Fruit fly (Drosophila melanogaster) whole organism, embryonic: ENCODE measurements around the gene RNF220.

Source experiments
- Aef1 ChIP-seq: fragments of 200-800 bp; sonication (Bioruptor generic); IDR thresholded peaks from 3 replicates; pipeline ENCODE4 v1.3.6; 2022; ENCODE audit warnings: missing biosample characterization, missing genetic modification characterization
- Bteb2 ChIP-seq: fragments of 200-800 bp; sonication (Bioruptor generic); optimal IDR thresholded peaks from 2 replicates; lab custom pipeline; 2016; ENCODE audit warnings: missing biosample characterization, missing genetic modification characterization
- CG10543 ChIP-seq: fragments of 200-800 bp; sonication (Bioruptor generic); optimal IDR thresholded peaks from 3 replicates; lab custom pipeline; 2017; ENCODE audit warnings: missing biosample characterization, mild to moderate bottlenecking, missing genetic modification characterization, moderate library complexity
- CG10565 ChIP-seq: fragments of 200-800 bp; sonication (Bioruptor generic); optimal IDR thresholded peaks from 3 replicates; lab custom pipeline; 2016; ENCODE audit warnings: missing biosample characterization, mild to moderate bottlenecking, missing genetic modification characterization
- CG13624 ChIP-seq: fragments of 200-800 bp; sonication (Bioruptor generic); optimal IDR thresholded peaks from 2 replicates; lab custom pipeline; 2016; ENCODE audit warnings: missing biosample characterization, missing genetic modification characterization
- CG14014 ChIP-seq: fragments of 200-800 bp; sonication (Bioruptor generic); IDR thresholded peaks from 2 replicates; pipeline ENCODE4 v1.3.6; 2022; ENCODE audit warnings: missing biosample characterization, missing genetic modification characterization
- CG14050 ChIP-seq: fragments of 200-800 bp; sonication (Bioruptor generic); IDR thresholded peaks from 3 replicates; pipeline ENCODE4 v1.3.6; 2022; ENCODE audit warnings: missing biosample characterization, missing genetic modification characterization
- CG14965 ChIP-seq: fragments of 200-800 bp; sonication (Bioruptor generic); optimal IDR thresholded peaks from 2 replicates; lab custom pipeline; 2016; ENCODE audit warnings: missing biosample characterization, missing genetic modification characterization, borderline replicate concordance
- CG16813 ChIP-seq: fragments of 200-800 bp; sonication (Bioruptor generic); IDR thresholded peaks from 3 replicates; pipeline ENCODE4 v1.3.6; 2022; ENCODE audit warnings: missing biosample characterization, missing genetic modification characterization; ENCODE audit not compliant: partially characterized antibody
- CG18764 ChIP-seq: fragments of 200-800 bp; sonication (Bioruptor generic); optimal IDR thresholded peaks from 3 replicates; lab custom pipeline; 2016; ENCODE audit warnings: missing biosample characterization, missing genetic modification characterization
- CG2120 ChIP-seq: fragments of 200-800 bp; sonication (Bioruptor generic); optimal IDR thresholded peaks from 3 replicates; lab custom pipeline; 2016; ENCODE audit warnings: missing biosample characterization, missing genetic modification characterization
- CG30020 ChIP-seq: fragments of 200-800 bp; optimal IDR thresholded peaks from 2 replicates; lab custom pipeline; 2019; ENCODE audit warnings: missing biosample characterization, mild to moderate bottlenecking, missing genetic modification characterization, moderate library complexity
- CG31224 ChIP-seq: fragments of 200-800 bp; sonication (Bioruptor generic); IDR thresholded peaks from 2 replicates; pipeline ENCODE4 v1.3.6; 2022; ENCODE audit warnings: missing biosample characterization, missing genetic modification characterization
- CG31365 ChIP-seq: fragments of 200-800 bp; sonication (Bioruptor generic); optimal IDR thresholded peaks from 2 replicates; lab custom pipeline; 2018; ENCODE audit warnings: missing biosample characterization, mild to moderate bottlenecking, missing genetic modification characterization
- CG33557 ChIP-seq: fragments of 200-800 bp; sonication (Bioruptor generic); optimal IDR thresholded peaks from 2 replicates; lab custom pipeline; 2019; ENCODE audit warnings: missing biosample characterization, mild to moderate bottlenecking, missing genetic modification characterization, moderate library complexity
- CG3407 ChIP-seq: fragments of 200-800 bp; sonication (Bioruptor generic); optimal IDR thresholded peaks from 2 replicates; lab custom pipeline; 2018; ENCODE audit warnings: missing biosample characterization, mild to moderate bottlenecking, missing genetic modification characterization
- CG4424 ChIP-seq: fragments of 200-800 bp; sonication (Bioruptor generic); optimal IDR thresholded peaks from 3 replicates; lab custom pipeline; 2016; ENCODE audit warnings: missing biosample characterization, missing genetic modification characterization
- CG8478 ChIP-seq: fragments of >200 bp; optimal IDR thresholded peaks from 2 replicates; lab custom pipeline; 2018
- CG9215 ChIP-seq: fragments of 200-800 bp; sonication (Bioruptor generic); IDR thresholded peaks from 2 replicates; pipeline ENCODE4 v1.3.6; 2022; ENCODE audit warnings: missing biosample characterization, missing genetic modification characterization
- D19A ChIP-seq: fragments of 200-800 bp; optimal IDR thresholded peaks from 3 replicates; lab custom pipeline; 2019; ENCODE audit warnings: missing biosample characterization, mild to moderate bottlenecking, missing genetic modification characterization, moderate library complexity
- Dbx ChIP-seq: fragments of 200-800 bp; sonication (Bioruptor generic); IDR thresholded peaks from 3 replicates; pipeline ENCODE4 v1.3.6; 2022; ENCODE audit warnings: missing biosample characterization, missing genetic modification characterization
- Doc2 ChIP-seq: fragments of 200-800 bp; sonication (Bioruptor generic); IDR thresholded peaks from 2 replicates; pipeline ENCODE4 v1.3.6; 2022; ENCODE audit warnings: missing biosample characterization, missing genetic modification characterization
- Gsc ChIP-seq: fragments of 200-800 bp; sonication (Bioruptor generic); IDR thresholded peaks from 2 replicates; pipeline ENCODE4 v1.3.6; 2022; ENCODE audit warnings: missing biosample characterization, missing genetic modification characterization
- Lhr ChIP-seq: fragments of 200-800 bp; sonication (Bioruptor generic); optimal IDR thresholded peaks from 3 replicates; lab custom pipeline; 2017; ENCODE audit warnings: mild to moderate bottlenecking, missing biosample characterization, missing genetic modification reagents, missing genetic modification characterization
- Lpt ChIP-seq: fragments of >200 bp; optimal IDR thresholded peaks from 2 replicates; lab custom pipeline; 2018; ENCODE audit warnings: missing biosample characterization, missing genetic modification characterization
- Med ChIP-seq: fragments of 200-800 bp; sonication (Bioruptor generic); peaks from one replicate; lab custom pipeline; 2016; ENCODE audit warnings: missing biosample characterization, missing genetic modification characterization, mild to moderate bottlenecking, inconsistent platforms, moderate library complexity
- Nf-YA ChIP-seq: fragments of 200-800 bp; sonication (Bioruptor generic); IDR thresholded peaks from 2 replicates; pipeline ENCODE4 v1.3.6; 2022; ENCODE audit warnings: missing biosample characterization, missing genetic modification characterization
- Oaz ChIP-seq: fragments of 200-800 bp; sonication (Bioruptor generic); IDR thresholded peaks from 2 replicates; pipeline ENCODE4 v1.3.6; 2022; ENCODE audit warnings: missing biosample characterization, missing genetic modification characterization
- Scr ChIP-seq: fragments of 200-800 bp; sonication (Bioruptor generic); IDR thresholded peaks from 2 replicates; pipeline ENCODE4 v1.3.6; 2022; ENCODE audit warnings: missing biosample characterization, missing genetic modification characterization; ENCODE audit not compliant: partially characterized antibody
- Sry-δ ChIP-seq: fragments of 200-800 bp; sonication (Bioruptor generic); optimal IDR thresholded peaks from 2 replicates; lab custom pipeline; 2016; ENCODE audit warnings: missing biosample characterization, missing genetic modification characterization
- ac ChIP-seq: fragments of 200-800 bp; sonication (Bioruptor generic); optimal IDR thresholded peaks from 3 replicates; lab custom pipeline; 2017; ENCODE audit warnings: missing biosample characterization, mild to moderate bottlenecking, missing genetic modification characterization
- al ChIP-seq: fragments of 200-800 bp; sonication (Bioruptor generic); IDR thresholded peaks from 2 replicates; pipeline ENCODE4 v1.3.6; 2022; ENCODE audit warnings: missing biosample characterization, missing genetic modification characterization
- cas ChIP-seq: fragments of 200-800 bp; sonication (Bioruptor generic); IDR thresholded peaks from 2 replicates; pipeline ENCODE4 v1.3.6; 2022; ENCODE audit warnings: missing biosample characterization, missing genetic modification characterization
- danr ChIP-seq: fragments of 200-800 bp; sonication (Bioruptor generic); IDR thresholded peaks from 2 replicates; pipeline ENCODE4 v1.3.6; 2022; ENCODE audit warnings: missing biosample characterization, missing genetic modification characterization
- esg ChIP-seq: fragments of 200-800 bp; sonication (Bioruptor generic); conservative IDR thresholded peaks from 2 replicates; pipeline ENCODE4 v1.3.6; 2022; ENCODE audit warnings: missing biosample characterization, missing genetic modification characterization
- fd102C ChIP-seq: fragments of 200-800 bp; sonication (Bioruptor generic); optimal IDR thresholded peaks from 2 replicates; lab custom pipeline; 2018; ENCODE audit warnings: missing biosample characterization, mild to moderate bottlenecking, missing genetic modification characterization, moderate library complexity
- h ChIP-seq: fragments of >200 bp; optimal IDR thresholded peaks from 2 replicates; lab custom pipeline; 2017
- ind ChIP-seq: fragments of 200-800 bp; sonication (Bioruptor generic); optimal IDR thresholded peaks from 3 replicates; lab custom pipeline; 2016; ENCODE audit warnings: missing biosample characterization, missing genetic modification characterization
- lbe ChIP-seq: fragments of 200-800 bp; sonication (Bioruptor generic); optimal IDR thresholded peaks from 2 replicates; lab custom pipeline; 2016; ENCODE audit warnings: missing biosample characterization, mild to moderate bottlenecking, missing genetic modification characterization
- mam ChIP-seq: fragments of 200-800 bp; sonication (Bioruptor generic); optimal IDR thresholded peaks from 3 replicates; lab custom pipeline; 2016; ENCODE audit warnings: missing biosample characterization, missing genetic modification characterization
- nau ChIP-seq: fragments of 200-800 bp; sonication (Bioruptor generic); optimal IDR thresholded peaks from 3 replicates; lab custom pipeline; 2017; ENCODE audit warnings: missing biosample characterization, mild to moderate bottlenecking, missing genetic modification characterization, missing genetic modification reagents
- peb ChIP-seq: fragments of 200-800 bp; sonication (Bioruptor generic); IDR thresholded peaks from 2 replicates; pipeline ENCODE4 v1.3.6; 2022; ENCODE audit warnings: missing biosample characterization, missing genetic modification characterization
- phol ChIP-seq: fragments of 200-800 bp; sonication (Bioruptor generic); optimal IDR thresholded peaks from 3 replicates; lab custom pipeline; 2018; ENCODE audit warnings: missing biosample characterization, mild to moderate bottlenecking, missing genetic modification characterization, moderate library complexity
- pros ChIP-seq: fragments of 200-800 bp; sonication (Bioruptor generic); optimal IDR thresholded peaks from 3 replicates; lab custom pipeline; 2019; ENCODE audit warnings: missing biosample characterization, mild to moderate bottlenecking, missing genetic modification characterization, moderate library complexity
- rib ChIP-seq: fragments of 200-800 bp; sonication (Bioruptor generic); IDR thresholded peaks from 2 replicates; pipeline ENCODE4 v1.3.6; 2022; ENCODE audit warnings: missing biosample characterization, missing genetic modification characterization
- sc ChIP-seq, 3 experiments: fragments of >200 bp in 2 of 3; fragments of 200-800 bp in 1 of 3; sonication (Bioruptor generic) in 1 of 3; optimal IDR thresholded peaks; 2 replicates in 2 of 3; 3 replicates in 1 of 3; lab custom pipeline; 2017; ENCODE audit warnings: mild to moderate bottlenecking in 1 of 3, missing biosample characterization in 1 of 3, missing genetic modification characterization in 1 of 3, missing genetic modification reagents in 1 of 3
- sd ChIP-seq: fragments of 200-800 bp; sonication (Bioruptor generic); optimal IDR thresholded peaks from 3 replicates; lab custom pipeline; 2018; ENCODE audit warnings: missing biosample characterization, mild to moderate bottlenecking, missing genetic modification characterization, moderate library complexity
- sens ChIP-seq: fragments of 200-800 bp; sonication (Bioruptor generic); peaks from one replicate; lab custom pipeline; 2016; ENCODE audit warnings: missing biosample characterization, missing genetic modification characterization
- tap ChIP-seq: fragments of 200-800 bp; optimal IDR thresholded peaks from 3 replicates; lab custom pipeline; 2019; ENCODE audit warnings: missing biosample characterization, mild to moderate bottlenecking, missing genetic modification characterization, moderate library complexity
- wdn ChIP-seq: fragments of 200-800 bp; sonication (Bioruptor generic); IDR thresholded peaks from 2 replicates; pipeline ENCODE4 v1.3.6; 2022; ENCODE audit warnings: missing biosample characterization, missing genetic modification characterization
- zfh2 ChIP-seq: fragments of 200-800 bp; sonication (Bioruptor generic); optimal IDR thresholded peaks from 2 replicates; lab custom pipeline; 2016; ENCODE audit warnings: missing biosample characterization, missing genetic modification characterization

Gene RNF220

DNA sequence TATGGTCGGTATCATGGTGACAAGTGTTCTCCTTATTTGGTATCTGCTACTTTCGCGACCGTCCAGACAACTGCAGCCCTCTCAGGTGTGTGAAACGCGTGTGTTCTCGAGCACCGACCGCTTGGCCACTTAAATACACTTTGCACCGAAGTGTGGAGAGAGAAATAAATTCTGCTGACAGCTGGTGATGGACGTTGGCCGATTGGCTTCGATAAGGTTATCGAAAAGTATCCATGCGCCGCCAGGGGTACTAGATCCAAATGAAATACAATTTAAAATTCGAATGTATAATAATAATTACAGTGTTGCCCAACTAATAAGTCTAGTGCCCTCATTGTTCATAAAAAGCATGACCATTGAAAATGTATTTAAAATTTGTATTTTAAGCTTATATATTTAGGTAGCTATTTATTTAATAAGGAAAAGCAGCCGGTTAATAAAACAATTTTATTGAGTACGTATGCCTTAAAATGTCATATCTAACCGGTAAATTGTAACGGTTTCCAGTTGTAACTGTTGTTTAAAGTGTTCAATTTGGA lies 39.8 kb downstream of the RNF220 start, which contains the start of the genes Gclm and CG17625 (continued):
- TF ChIP-seq phol: peak; percentile 60
- peak; percentile 50 for TF ChIP-seq CG33557
- peak; percentile 85 for TF ChIP-seq Dbx (GFP tag; lab: Robert Waterston, UW)
- TF ChIP-seq CG14050 (GFP tag; lab: Robert Waterston, UW): no peak; the same call in 2 of the 3 replicates
- TF ChIP-seq ind (GFP tag; lab: Kevin White, UChicago): peak; percentile 49
- TF ChIP-seq Scr: peak; percentile 76
- TF ChIP-seq Gsc: no peak
- TF ChIP-seq sc (optimal IDR thresholded peaks at IDR 0.05; lab: Kevin White, UChicago): no peak
- TF ChIP-seq sc (GFP tag; optimal IDR thresholded peaks at IDR 0.05; lab: Kevin White, UChicago): no peak
- peak; percentile 24 for TF ChIP-seq lbe (GFP tag; lab: Kevin White, UChicago)
- no peak for TF ChIP-seq fd102C
- TF ChIP-seq CG13624: peak; percentile 26
- TF ChIP-seq Bteb2 (GFP tag; lab: Kevin White, UChicago): no peak
- no peak for TF ChIP-seq Nf-YA (GFP tag; lab: Robert Waterston, UW)
- TF ChIP-seq Sry-δ: peak; percentile 92
- TF ChIP-seq CG3407 (GFP tag; lab: Kevin White, UChicago): no peak
- TF ChIP-seq CG9215 (GFP tag; lab: Robert Waterston, UW): peak; percentile 45; the same call in 1 of the 2 replicates
- no peak for TF ChIP-seq Doc2 (GFP tag; lab: Robert Waterston, UW)
- TF ChIP-seq CG31365 (tag; lab: Kevin White, UChicago): peak; percentile 39
- peak; percentile 29 for TF ChIP-seq Lhr
- TF ChIP-seq esg: peak; percentile 50; the same call in 1 of the 2 replicates
- TF ChIP-seq Lpt (GFP tag; lab: Kevin White, UChicago): no peak
- TF ChIP-seq mam: peak; percentile 46
- peak; percentile 35; the same call in 1 of the 2 replicates for TF ChIP-seq Oaz
- no peak for TF ChIP-seq CG8478
- TF ChIP-seq al (GFP tag; lab: Robert Waterston, UW): peak; percentile 50
- peak; percentile 45; the same call in 1 of the 2 replicates for TF ChIP-seq rib (GFP tag; lab: Robert Waterston, UW)
- no peak for TF ChIP-seq nau (GFP tag; lab: Kevin White, UChicago)
- no peak for TF ChIP-seq CG14965 (GFP tag; lab: Kevin White, UChicago)
- TF ChIP-seq h (lab: Kevin White, UChicago): no peak
- TF ChIP-seq cas (GFP tag; lab: Robert Waterston, UW): no peak
- 0 out of 2 replicates have a peak, but pooled peaks have one; percentile 16 for TF ChIP-seq CG31224 (GFP tag; lab: Robert Waterston, UW)
- peak; percentile 41 for TF ChIP-seq Aef1 (GFP tag; lab: Robert Waterston, UW)
- 0 out of 2 replicates have a peak, but pooled peaks have one; percentile 11 for TF ChIP-seq wdn (GFP tag; lab: Robert Waterston, UW)
- TF ChIP-seq pros (GFP tag; lab: Kevin White, UChicago): no peak
- peak; percentile 36; the same call in 1 of the 2 replicates for TF ChIP-seq peb (GFP tag; lab: Robert Waterston, UW)
- TF ChIP-seq sd (tag; lab: Kevin White, UChicago): peak; percentile 45
- peak; percentile 32 for TF ChIP-seq D19A (tag; lab: Kevin White, UChicago)
- TF ChIP-seq CG18764 (GFP tag; lab: Kevin White, UChicago): peak; percentile 35
- peak; percentile 49 for TF ChIP-seq zfh2 (GFP tag; lab: Kevin White, UChicago)
- peak; percentile 31 for TF ChIP-seq CG10543 (GFP tag; lab: Kevin White, UChicago)
- peak; percentile 75 for TF ChIP-seq CG16813
- TF ChIP-seq sens (GFP tag; lab: Kevin White, UChicago): peak; percentile 92
- peak; percentile 51 for TF ChIP-seq CG30020
- TF ChIP-seq Med (GFP tag; lab: Kevin White, UChicago): peak; percentile 92
- no peak for TF ChIP-seq ac (GFP tag; lab: Kevin White, UChicago)
- peak; percentile 78 for TF ChIP-seq CG2120 (GFP tag; lab: Kevin White, UChicago)
- TF ChIP-seq CG10565: no peak
- peak; percentile 63 for TF ChIP-seq CG14014 (GFP tag; lab: Robert Waterston, UW)
- peak; percentile 53 for TF ChIP-seq tap (tag; lab: Kevin White, UChicago)
- peak; percentile 41 for TF ChIP-seq CG4424 (GFP tag; lab: Kevin White, UChicago)
- no peak for TF ChIP-seq danr (GFP tag; lab: Robert Waterston, UW)
